Worm (Caenorhabditis elegans) whole organism, early embryonic: ENCODE results near the gene D1044.6.

Source experiments
- B0310.2 ChIP-seq: sonication (generic microtip); optimal IDR thresholded peaks from 2 replicates; lab custom pipeline; 2016; ENCODE audit warnings: mild to moderate bottlenecking, missing genetic modification characterization, missing compliant biosample characterization
- ama-1 ChIP-seq: fragments of 150-350 bp; optimal IDR thresholded peaks from 2 replicates; lab custom pipeline; 2014
- ceh-36 ChIP-seq: sonication (generic microtip); optimal IDR thresholded peaks from 2 replicates; lab custom pipeline; 2016; ENCODE audit warnings: missing genetic modification characterization, inconsistent platforms, missing compliant biosample characterization
- hmbx-1 ChIP-seq: sonication (generic microtip); optimal IDR thresholded peaks from 2 replicates; lab custom pipeline; 2016; ENCODE audit warnings: mild to moderate bottlenecking, missing genetic modification characterization, missing compliant biosample characterization
- pes-1 ChIP-seq: fragments of 200-800 bp; sonication (Bioruptor generic); IDR thresholded peaks from 2 replicates; pipeline ENCODE4 v1.3.6; 2022; ENCODE audit warnings: missing genetic modification reagents, missing genetic modification characterization, missing compliant biosample characterization
- tbx-11 ChIP-seq: fragments of 200-800 bp; sonication (Bioruptor generic); IDR thresholded peaks from 2 replicates; pipeline ENCODE4 v1.3.6; 2022; ENCODE audit warnings: missing genetic modification characterization, missing compliant biosample characterization
- tra-4 ChIP-seq: sonication (generic microtip); optimal IDR thresholded peaks from 2 replicates; lab custom pipeline; 2017; ENCODE audit warnings: missing genetic modification characterization, missing compliant biosample characterization

DNA sequence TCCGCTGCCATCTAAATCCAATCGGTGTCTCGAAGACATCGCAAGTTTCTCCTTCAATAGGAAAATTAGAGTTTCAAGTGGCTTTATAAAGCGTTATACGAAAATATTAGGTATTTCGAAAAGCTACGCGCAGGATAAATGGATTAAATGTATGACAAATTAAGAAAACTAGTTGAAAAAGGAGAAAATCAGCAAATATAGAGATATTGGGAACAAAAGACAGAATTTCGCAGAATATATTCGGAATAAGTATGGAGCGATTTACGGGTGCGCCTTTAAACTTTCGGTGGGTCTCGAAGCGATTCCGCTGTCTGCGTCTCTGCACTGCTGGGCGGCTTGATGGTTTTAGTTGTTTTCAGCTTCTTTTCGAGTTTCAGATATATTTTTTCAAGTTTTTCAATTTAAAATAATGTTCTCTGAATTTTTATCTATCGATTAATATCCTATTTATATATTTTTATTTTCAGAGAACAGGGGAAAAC, 48.7 kb upstream of the D1044.6 start, which contains the start of the genes ddx-15 and ucr-1:
- TF ChIP-seq B0310.2 (no peak), tbx-11 (GFP tag; lab: Robert Waterston, UW) (no peak), pes-1 (GFP tag; lab: Robert Waterston, UW) (no peak), ama-1 (no peak), hmbx-1 (tag; lab: Kevin White, UChicago) (no peak), tra-4 (tag; lab: Kevin White, UChicago) (no peak), ceh-36 (no peak)
